Fruit fly (Drosophila melanogaster) whole organism, embryonic: ENCODE data around the gene fkh.

ENCODE experiments used
- Abd-B ChIP-seq: fragments of 200-800 bp; sonication (Bioruptor generic); optimal IDR thresholded peaks from 2 replicates; lab custom pipeline; 2018; ENCODE audit warnings: missing biosample characterization, mild to moderate bottlenecking, missing genetic modification characterization, moderate library complexity
- Bteb2 ChIP-seq: fragments of 200-800 bp; sonication (Bioruptor generic); optimal IDR thresholded peaks from 2 replicates; lab custom pipeline; 2016; ENCODE audit warnings: missing biosample characterization, missing genetic modification characterization
- C15 ChIP-seq: fragments of 200-800 bp; sonication (Bioruptor generic); IDR thresholded peaks from 3 replicates; pipeline ENCODE4 v1.3.6; 2022; ENCODE audit warnings: missing biosample characterization, missing genetic modification characterization
- CG10147 ChIP-seq: fragments of 200-800 bp; sonication (Bioruptor generic); optimal IDR thresholded peaks from 2 replicates; lab custom pipeline; 2019; ENCODE audit warnings: missing biosample characterization, mild to moderate bottlenecking, missing genetic modification characterization, moderate library complexity
- CG11085 ChIP-seq: fragments of 200-800 bp; sonication (Bioruptor generic); IDR thresholded peaks from 2 replicates; pipeline ENCODE4 v1.3.6; 2022; ENCODE audit warnings: missing biosample characterization, missing genetic modification characterization
- CG12236 ChIP-seq: fragments of 200-800 bp; sonication (Bioruptor generic); optimal IDR thresholded peaks from 2 replicates; lab custom pipeline; 2016; ENCODE audit warnings: missing biosample characterization, missing genetic modification characterization
- CG12391 ChIP-seq: fragments of 200-800 bp; sonication (Bioruptor generic); optimal IDR thresholded peaks from 3 replicates; lab custom pipeline; 2018; ENCODE audit warnings: missing biosample characterization, mild to moderate bottlenecking, missing genetic modification characterization, moderate library complexity
- CG13424 ChIP-seq: fragments of 200-800 bp; sonication (Bioruptor generic); optimal IDR thresholded peaks from 2 replicates; lab custom pipeline; 2019; ENCODE audit warnings: missing biosample characterization, mild to moderate bottlenecking, missing genetic modification characterization, moderate library complexity
- CG14014 ChIP-seq: fragments of 200-800 bp; sonication (Bioruptor generic); IDR thresholded peaks from 2 replicates; pipeline ENCODE4 v1.3.6; 2022; ENCODE audit warnings: missing biosample characterization, missing genetic modification characterization
- CG14441 ChIP-seq: fragments of 200-800 bp; sonication (Bioruptor generic); IDR thresholded peaks from 2 replicates; pipeline ENCODE4 v1.3.6; 2022; ENCODE audit warnings: missing biosample characterization, missing genetic modification characterization
- CG15011 ChIP-seq: fragments of 200-800 bp; sonication (Bioruptor generic); optimal IDR thresholded peaks from 3 replicates; lab custom pipeline; 2018; ENCODE audit warnings: missing biosample characterization, mild to moderate bottlenecking, missing genetic modification characterization
- CG2202 ChIP-seq: fragments of 200-800 bp; sonication (Bioruptor generic); optimal IDR thresholded peaks from 2 replicates; lab custom pipeline; 2018; ENCODE audit warnings: missing biosample characterization, mild to moderate bottlenecking, missing genetic modification characterization
- CG3407 ChIP-seq: fragments of 200-800 bp; sonication (Bioruptor generic); optimal IDR thresholded peaks from 2 replicates; lab custom pipeline; 2018; ENCODE audit warnings: missing biosample characterization, mild to moderate bottlenecking, missing genetic modification characterization
- CG34376 ChIP-seq: fragments of 200-800 bp; sonication (Bioruptor generic); optimal IDR thresholded peaks from 2 replicates; lab custom pipeline; 2018; ENCODE audit warnings: missing biosample characterization, mild to moderate bottlenecking, missing genetic modification characterization
- CG34422 ChIP-seq: fragments of 200-800 bp; sonication (Bioruptor generic); IDR thresholded peaks from 3 replicates; pipeline ENCODE4 v1.3.6; 2022; ENCODE audit warnings: missing biosample characterization, missing genetic modification characterization
- CG4404 ChIP-seq: fragments of 200-800 bp; sonication (Bioruptor generic); IDR thresholded peaks from 2 replicates; pipeline ENCODE4 v1.3.6; 2022; ENCODE audit warnings: missing biosample characterization, missing genetic modification characterization
- CG7271 ChIP-seq: fragments of 200-800 bp; sonication (Bioruptor generic); optimal IDR thresholded peaks from 2 replicates; lab custom pipeline; 2018; ENCODE audit warnings: missing biosample characterization, mild to moderate bottlenecking, missing genetic modification characterization, moderate library complexity
- CG7745 ChIP-seq: fragments of 200-800 bp; sonication (Bioruptor generic); optimal IDR thresholded peaks from 2 replicates; lab custom pipeline; 2018; ENCODE audit warnings: missing biosample characterization, mild to moderate bottlenecking, missing genetic modification characterization, moderate library complexity
- CG8290 ChIP-seq, 3 experiments: fragments of 200-800 bp; sonication (Bioruptor generic); optimal IDR thresholded peaks; 2 replicates each; lab custom pipeline; 2016 to 2019; ENCODE audit warnings: missing biosample characterization in 3 of 3, missing genetic modification characterization in 3 of 3, mild to moderate bottlenecking in 2 of 3, moderate library complexity in 1 of 3
- CTCF ChIP-seq: fragments of 200-800 bp; sonication (Bioruptor generic); optimal IDR thresholded peaks from 2 replicates; lab custom pipeline; 2017; ENCODE audit warnings: missing biosample characterization, mild to moderate bottlenecking, missing genetic modification characterization, moderate library complexity
- Dref ChIP-seq: fragments of 200-800 bp; sonication (Bioruptor generic); IDR thresholded peaks from 2 replicates; pipeline ENCODE4 v1.3.6; 2022; ENCODE audit warnings: missing biosample characterization, missing genetic modification characterization
- H2.0 ChIP-seq: fragments of 200-800 bp; sonication (Bioruptor generic); IDR thresholded peaks from 2 replicates; pipeline ENCODE4 v1.3.6; 2022; ENCODE audit warnings: missing biosample characterization, missing genetic modification characterization
- HmgD ChIP-seq: fragments of 200-800 bp; sonication (Bioruptor generic); optimal IDR thresholded peaks from 3 replicates; lab custom pipeline; 2016; ENCODE audit warnings: missing biosample characterization, missing genetic modification characterization
- Hr3 ChIP-seq: fragments of 200-800 bp; sonication (Bioruptor generic); optimal IDR thresholded peaks from 3 replicates; lab custom pipeline; 2016; ENCODE audit warnings: missing biosample characterization, missing genetic modification characterization
- Lpt ChIP-seq: fragments of >200 bp; optimal IDR thresholded peaks from 2 replicates; lab custom pipeline; 2018; ENCODE audit warnings: missing biosample characterization, missing genetic modification characterization
- Myb ChIP-seq: fragments of 200-800 bp; sonication (Bioruptor generic); optimal IDR thresholded peaks from 2 replicates; lab custom pipeline; 2016; ENCODE audit warnings: missing biosample characterization, missing genetic modification characterization
- NC2α ChIP-seq: fragments of 200-800 bp; sonication (Bioruptor generic); optimal IDR thresholded peaks from 2 replicates; lab custom pipeline; 2016; ENCODE audit warnings: missing biosample characterization, missing genetic modification characterization
- Nf-YB ChIP-seq: fragments of 200-800 bp; sonication (Bioruptor generic); optimal IDR thresholded peaks from 3 replicates; lab custom pipeline; 2019; ENCODE audit warnings: missing biosample characterization, mild to moderate bottlenecking, missing genetic modification characterization, moderate library complexity
- Nf-YC ChIP-seq: fragments of 200-800 bp; optimal IDR thresholded peaks from 3 replicates; lab custom pipeline; 2019; ENCODE audit warnings: missing biosample characterization, mild to moderate bottlenecking, missing genetic modification characterization, moderate library complexity
- Ptx1 ChIP-seq: fragments of 200-800 bp; sonication (Bioruptor generic); IDR thresholded peaks from 2 replicates; pipeline ENCODE4 v1.3.6; 2022; ENCODE audit warnings: missing biosample characterization, missing genetic modification characterization
- Sry-δ ChIP-seq: fragments of 200-800 bp; sonication (Bioruptor generic); optimal IDR thresholded peaks from 2 replicates; lab custom pipeline; 2016; ENCODE audit warnings: missing biosample characterization, missing genetic modification characterization
- Taf1 ChIP-seq: fragments of 200-800 bp; sonication (Bioruptor generic); IDR thresholded peaks from 2 replicates; pipeline ENCODE4 v1.3.6; 2022; ENCODE audit warnings: missing biosample characterization, missing genetic modification characterization
- Tbp ChIP-seq: fragments of >200 bp; optimal IDR thresholded peaks from 2 replicates; lab custom pipeline; 2018; ENCODE audit warnings: missing biosample characterization, missing genetic modification characterization
- bab2 ChIP-seq: fragments of 200-800 bp; sonication (Bioruptor generic); optimal IDR thresholded peaks from 2 replicates; lab custom pipeline; 2016; ENCODE audit warnings: missing biosample characterization, missing genetic modification characterization
- bsh ChIP-seq, 2 experiments: fragments of 200-800 bp; sonication (Bioruptor generic); optimal IDR thresholded peaks; 2 replicates each; lab custom pipeline; 2017 to 2018; ENCODE audit warnings: mild to moderate bottlenecking in 2 of 2, missing biosample characterization in 2 of 2, missing genetic modification characterization in 2 of 2, moderate library complexity in 1 of 2
- crp ChIP-seq, 2 experiments: fragments of 200-800 bp; sonication (Bioruptor generic); optimal IDR thresholded peaks; 2 replicates in 1 of 2; 3 replicates in 1 of 2; lab custom pipeline; 2017; ENCODE audit warnings: missing biosample characterization in 2 of 2, missing genetic modification characterization in 2 of 2, mild to moderate bottlenecking in 1 of 2, moderate library complexity in 1 of 2
- exex ChIP-seq: fragments of 200-800 bp; sonication (Bioruptor generic); optimal IDR thresholded peaks from 4 replicates; lab custom pipeline; 2018; ENCODE audit warnings: missing biosample characterization, mild to moderate bottlenecking, missing genetic modification characterization, moderate library complexity
- fd3F ChIP-seq: fragments of 200-800 bp; sonication (Bioruptor generic); optimal IDR thresholded peaks from 2 replicates; lab custom pipeline; 2018; ENCODE audit warnings: missing biosample characterization, mild to moderate bottlenecking, missing genetic modification characterization, moderate library complexity
- fru ChIP-seq: fragments of >200 bp; optimal IDR thresholded peaks from 2 replicates; lab custom pipeline; 2017
- gcm ChIP-seq: fragments of 200-800 bp; sonication (Bioruptor generic); optimal IDR thresholded peaks from 2 replicates; lab custom pipeline; 2019; ENCODE audit warnings: missing biosample characterization, mild to moderate bottlenecking, missing genetic modification characterization, moderate library complexity
- gfzf ChIP-seq: fragments of 200-800 bp; sonication (Bioruptor generic); optimal IDR thresholded peaks from 2 replicates; lab custom pipeline; 2016; ENCODE audit warnings: missing biosample characterization, mild to moderate bottlenecking, missing genetic modification characterization, moderate library complexity
- grau ChIP-seq: fragments of 200-800 bp; optimal IDR thresholded peaks from 3 replicates; lab custom pipeline; 2019; ENCODE audit warnings: missing biosample characterization, mild to moderate bottlenecking, missing genetic modification characterization, moderate library complexity
- jumu ChIP-seq: fragments of 200-800 bp; sonication (Bioruptor generic); optimal IDR thresholded peaks from 3 replicates; lab custom pipeline; 2016; ENCODE audit warnings: missing biosample characterization, missing genetic modification characterization
- klu ChIP-seq: fragments of 200-800 bp; sonication (Bioruptor generic); IDR thresholded peaks from 2 replicates; pipeline ENCODE4 v1.3.6; 2022; ENCODE audit warnings: missing biosample characterization, missing genetic modification characterization
- oc ChIP-seq: fragments of 200-800 bp; sonication (Bioruptor generic); optimal IDR thresholded peaks from 2 replicates; lab custom pipeline; 2018; ENCODE audit warnings: missing biosample characterization, mild to moderate bottlenecking, missing genetic modification characterization, moderate library complexity
- p53 ChIP-seq: fragments of 200-800 bp; sonication (Bioruptor generic); optimal IDR thresholded peaks from 2 replicates; lab custom pipeline; 2016; ENCODE audit warnings: missing biosample characterization, missing genetic modification characterization
- ro ChIP-seq: fragments of 200-800 bp; sonication (Bioruptor generic); IDR thresholded peaks from 2 replicates; pipeline ENCODE4 v1.3.6; 2022; ENCODE audit warnings: missing biosample characterization, missing genetic modification characterization
- sd ChIP-seq: fragments of 200-800 bp; sonication (Bioruptor generic); optimal IDR thresholded peaks from 3 replicates; lab custom pipeline; 2018; ENCODE audit warnings: missing biosample characterization, mild to moderate bottlenecking, missing genetic modification characterization, moderate library complexity
- sima ChIP-seq: fragments of 200-800 bp; sonication (Bioruptor generic); optimal IDR thresholded peaks from 2 replicates; lab custom pipeline; 2016; ENCODE audit warnings: missing biosample characterization, missing genetic modification characterization
- ssp ChIP-seq: fragments of 200-800 bp; sonication (Bioruptor generic); IDR thresholded peaks from 2 replicates; pipeline ENCODE4 v1.3.6; 2022; ENCODE audit warnings: missing biosample characterization, missing genetic modification characterization
- tin ChIP-seq: fragments of 200-800 bp; sonication (Bioruptor generic); optimal IDR thresholded peaks from 3 replicates; lab custom pipeline; 2016; ENCODE audit warnings: missing biosample characterization, missing genetic modification characterization
- usp ChIP-seq: fragments of >200 bp; optimal IDR thresholded peaks from 2 replicates; lab custom pipeline; 2017; ENCODE audit warnings: missing biosample characterization, missing genetic modification characterization
- wek ChIP-seq: fragments of 200-800 bp; sonication (Bioruptor generic); optimal IDR thresholded peaks from 3 replicates; lab custom pipeline; 2018; ENCODE audit warnings: missing biosample characterization, mild to moderate bottlenecking, missing genetic modification characterization, moderate library complexity

fkh gene

DNA sequence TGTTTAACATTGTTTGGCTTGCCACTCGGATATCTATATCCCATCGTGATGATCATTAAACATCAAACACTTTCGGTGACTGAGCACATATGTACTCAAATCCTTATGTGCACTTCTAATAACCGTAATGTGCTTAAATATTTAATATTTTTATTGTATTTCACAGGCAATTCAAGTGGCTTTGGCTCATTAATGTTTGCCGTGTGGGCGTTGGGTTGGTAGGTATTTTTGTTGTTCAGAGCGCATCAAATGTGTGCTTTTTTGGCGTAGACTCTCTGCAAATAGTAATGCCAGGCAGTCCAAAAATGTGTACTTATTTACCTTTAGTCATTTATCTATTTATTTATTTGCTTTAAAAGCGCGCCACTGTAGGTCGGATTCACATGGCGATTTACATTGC is 1.9 kb upstream of the fkh start (continued):
- TF ChIP-seq jumu (GFP tag; lab: Kevin White, UChicago) (no peak), Taf1 (GFP tag; lab: Robert Waterston, UW) (no peak), fru (lab: Kevin White, UChicago) (no peak), CG34376 (no peak), CG15011 (GFP tag; lab: Kevin White, UChicago) (no peak), oc (no peak), bsh (GFP tag; optimal IDR thresholded peaks at IDR 0.05; lab: Kevin White, UChicago) (peak in 1 of 2 experiments; percentile 49), NC2α (GFP tag; lab: Kevin White, UChicago) (no peak), CG2202 (tag; lab: Kevin White, UChicago) (no peak), CG3407 (GFP tag; lab: Kevin White, UChicago) (no peak), usp (GFP tag; lab: Kevin White, UChicago) (no peak), H2.0 (GFP tag; lab: Robert Waterston, UW) (no peak), CTCF (GFP tag; lab: Kevin White, UChicago) (no peak), CG14014 (GFP tag; lab: Robert Waterston, UW) (peak; percentile 12; the same call in 1 of the 2 replicates), CG13424 (tag; lab: Kevin White, UChicago) (peak; percentile 32), Sry-δ (GFP tag; lab: Kevin White, UChicago) (no peak), crp (GFP tag; optimal IDR thresholded peaks at IDR 0.05; lab: Kevin White, UChicago) (no peak), sima (GFP tag; lab: Kevin White, UChicago) (no peak), CG4404 (GFP tag; lab: Robert Waterston, UW) (no peak), klu (GFP tag; lab: Robert Waterston, UW) (no peak), fd3F (GFP tag; lab: Kevin White, UChicago) (no peak), sd (tag; lab: Kevin White, UChicago) (peak; percentile 14), ro (GFP tag; lab: Robert Waterston, UW) (no peak), CG10147 (no peak), bab2 (GFP tag; lab: Kevin White, UChicago) (no peak), CG12391 (peak; percentile 2), wek (GFP tag; lab: Kevin White, UChicago) (peak; percentile 20), Hr3 (GFP tag; lab: Kevin White, UChicago) (no peak), Dref (GFP tag; lab: Robert Waterston, UW) (no peak), p53 (GFP tag; lab: Kevin White, UChicago) (no peak), CG7745 (tag; lab: Kevin White, UChicago) (no peak), CG34422 (GFP tag; lab: Robert Waterston, UW) (no peak), Lpt (GFP tag; lab: Kevin White, UChicago) (no peak), CG12236 (GFP tag; lab: Kevin White, UChicago) (no peak), grau (tag; lab: Kevin White, UChicago) (peak; percentile 18), ssp (GFP tag; lab: Robert Waterston, UW) (no peak), CG8290 (GFP tag; optimal IDR thresholded peaks at IDR 0.05; lab: Kevin White, UChicago) (no peak), CG8290 (tag; optimal IDR thresholded peaks at IDR 0.05; lab: Kevin White, UChicago) (peak in 1 of 2 experiments; percentile 40), tin (no peak), Tbp (GFP tag; lab: Kevin White, UChicago) (no peak), Abd-B (GFP tag; lab: Kevin White, UChicago) (no peak), Nf-YC (tag; lab: Kevin White, UChicago) (no peak), exex (no peak), Myb (no peak), HmgD (no peak), gfzf (GFP tag; lab: Kevin White, UChicago) (no peak), CG7271 (tag; lab: Kevin White, UChicago) (no peak), CG11085 (no peak), Bteb2 (GFP tag; lab: Kevin White, UChicago) (no peak), C15 (GFP tag; lab: Robert Waterston, UW) (no peak), Ptx1 (no peak), gcm (no peak), CG14441 (GFP tag; lab: Robert Waterston, UW) (no peak), Nf-YB (GFP tag; lab: Kevin White, UChicago) (no peak)
